Worm (Caenorhabditis elegans) whole organism, early embryonic: Measurements from ENCODE around the gene sec-31.
"Not testable (repeated sequence)": the region's sequence is repeated elsewhere in the genome, so short reads cannot be mapped to it uniquely, and the experiment has no call there.

Source experiments
- B0310.2 ChIP-seq: sonication (generic microtip); optimal IDR thresholded peaks from 2 replicates; lab custom pipeline; 2016; ENCODE audit warnings: mild to moderate bottlenecking, missing genetic modification characterization, missing compliant biosample characterization
- F13C5.2 ChIP-seq: sonication (generic microtip); optimal IDR thresholded peaks from 2 replicates; lab custom pipeline; 2017; ENCODE audit warnings: mild to moderate bottlenecking, missing genetic modification characterization, inconsistent platforms, missing compliant biosample characterization
- aly-1 ChIP-seq: sonication (generic microtip); optimal IDR thresholded peaks from 2 replicates; lab custom pipeline; 2016; ENCODE audit warnings: missing genetic modification characterization, missing compliant biosample characterization
- ama-1 ChIP-seq: fragments of 150-350 bp; optimal IDR thresholded peaks from 2 replicates; lab custom pipeline; 2014
- ceh-13 ChIP-seq: fragments of 200-800 bp; sonication (Bioruptor generic); optimal IDR thresholded peaks from 2 replicates; lab custom pipeline; 2018; ENCODE audit warnings: mild to moderate bottlenecking, missing genetic modification characterization, missing compliant biosample characterization
- ceh-36 ChIP-seq: sonication (generic microtip); optimal IDR thresholded peaks from 2 replicates; lab custom pipeline; 2016; ENCODE audit warnings: missing genetic modification characterization, inconsistent platforms, missing compliant biosample characterization
- ets-7 ChIP-seq: sonication (generic microtip); optimal IDR thresholded peaks from 2 replicates; lab custom pipeline; 2016; ENCODE audit warnings: missing genotype, missing genetic modification characterization, missing compliant biosample characterization
- flt-1 ChIP-seq: fragments of 200-800 bp; sonication (Bioruptor generic); IDR thresholded peaks from 2 replicates; pipeline ENCODE4 v1.3.6; 2022; ENCODE audit warnings: missing genetic modification characterization, missing compliant biosample characterization
- hmbx-1 ChIP-seq: sonication (generic microtip); optimal IDR thresholded peaks from 2 replicates; lab custom pipeline; 2016; ENCODE audit warnings: mild to moderate bottlenecking, missing genetic modification characterization, missing compliant biosample characterization
- hmg-4 ChIP-seq: fragments of 200-800 bp; sonication (Bioruptor generic); optimal IDR thresholded peaks from 2 replicates; lab custom pipeline; 2018; ENCODE audit warnings: mild to moderate bottlenecking, missing genetic modification characterization, missing compliant biosample characterization
- hnd-1 ChIP-seq: sonication (generic microtip); optimal IDR thresholded peaks from 2 replicates; lab custom pipeline; 2016; ENCODE audit warnings: missing genetic modification characterization, missing compliant biosample characterization
- pes-1 ChIP-seq: fragments of 200-800 bp; sonication (Bioruptor generic); IDR thresholded peaks from 2 replicates; pipeline ENCODE4 v1.3.6; 2022; ENCODE audit warnings: missing genetic modification reagents, missing genetic modification characterization, missing compliant biosample characterization
- scrt-1 ChIP-seq: fragments of 200-800 bp; sonication (Bioruptor generic); IDR thresholded peaks from 2 replicates; pipeline ENCODE4 v1.3.6; 2022; ENCODE audit warnings: missing genetic modification characterization, missing compliant biosample characterization
- sea-1 ChIP-seq: fragments of 200-800 bp; sonication (Bioruptor generic); conservative IDR thresholded peaks from 2 replicates; pipeline ENCODE4 v1.3.6; 2022; ENCODE audit warnings: missing genetic modification characterization, missing compliant biosample characterization
- tbx-11 ChIP-seq: fragments of 200-800 bp; sonication (Bioruptor generic); IDR thresholded peaks from 2 replicates; pipeline ENCODE4 v1.3.6; 2022; ENCODE audit warnings: missing genetic modification characterization, missing compliant biosample characterization
- tbx-37 ChIP-seq: fragments of 200-800 bp; sonication (Bioruptor generic); conservative IDR thresholded peaks from 2 replicates; pipeline ENCODE4 v1.3.6; 2022; ENCODE audit warnings: missing genetic modification reagents, missing genetic modification characterization, missing compliant biosample characterization
- tra-4 ChIP-seq: sonication (generic microtip); optimal IDR thresholded peaks from 2 replicates; lab custom pipeline; 2017; ENCODE audit warnings: missing genetic modification characterization, missing compliant biosample characterization

Gene sec-31

DNA sequence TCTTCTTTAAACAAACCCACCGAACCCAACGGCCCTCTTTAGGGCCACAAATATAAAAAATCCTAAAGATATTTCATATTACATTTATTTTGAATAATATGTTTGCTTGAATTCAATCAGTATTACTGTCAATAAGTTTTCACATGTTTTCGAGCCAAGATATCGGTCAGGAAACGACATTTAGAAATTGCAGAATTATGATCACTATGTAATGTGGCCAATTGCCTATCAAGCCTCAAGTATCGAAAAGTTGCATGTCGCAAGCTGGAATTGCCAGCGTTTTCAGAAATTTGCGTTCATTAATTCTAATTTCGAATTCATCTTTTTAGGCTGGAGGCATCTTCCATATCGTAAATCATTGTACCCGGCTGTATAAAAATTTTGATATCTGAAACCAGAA lies 29.9 kb upstream of the sec-31 start:
- TF ChIP-seq pes-1 (GFP tag; lab: Robert Waterston, UW) (no peak), ama-1 (peak; percentile 8)

DNA sequence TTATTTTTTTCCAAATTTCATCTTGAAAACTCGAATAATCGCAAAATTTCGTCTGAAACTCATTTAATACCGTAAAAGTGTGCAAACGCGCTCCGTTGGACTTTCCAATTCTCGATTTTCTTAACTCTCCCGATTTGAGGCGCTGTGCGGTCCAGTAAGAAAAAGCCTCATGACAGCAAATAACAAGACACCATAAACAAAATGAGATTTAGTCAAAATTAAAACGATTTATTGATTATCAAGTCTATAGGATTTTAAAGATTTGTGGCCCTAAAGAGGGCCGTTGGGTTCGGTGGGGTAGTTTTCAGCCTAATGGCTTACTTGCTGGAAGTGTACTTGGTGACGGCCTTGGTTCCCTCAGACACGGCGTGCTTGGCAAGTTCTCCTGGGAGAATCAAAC lies 28.5 kb upstream of the sec-31 start:
- TF ChIP-seq tbx-11 (GFP tag; lab: Robert Waterston, UW) (peak; percentile 39; the same call in 1 of the 2 replicates), pes-1 (GFP tag; lab: Robert Waterston, UW) (0 out of 2 replicates have a peak, but pooled peaks have one; percentile 27)

DNA sequence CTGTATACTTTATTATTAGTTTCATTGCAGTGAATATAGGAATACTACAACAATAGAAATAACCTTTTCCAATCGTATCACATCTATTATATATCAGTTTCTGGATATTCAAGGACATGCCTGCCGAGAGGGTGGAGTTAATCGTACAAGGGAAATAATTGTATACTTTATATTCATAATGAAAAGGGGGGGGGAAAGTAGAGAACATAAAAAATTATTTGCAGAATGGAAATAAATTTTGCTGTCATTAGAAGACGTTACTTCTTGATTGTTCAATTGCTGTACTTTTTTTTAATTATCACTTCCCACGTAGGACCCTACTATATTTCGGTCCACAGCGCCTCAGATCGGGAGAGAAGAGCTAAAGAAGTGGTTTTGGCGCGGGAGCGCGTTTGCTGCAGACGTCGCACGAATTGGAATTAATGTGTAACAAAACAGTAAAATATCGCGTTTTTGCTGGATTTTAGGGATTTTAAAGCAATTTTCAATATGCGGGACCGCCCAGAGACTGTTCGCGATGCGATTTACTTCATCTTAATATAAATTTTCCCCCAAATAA lies 26.8 kb upstream of the sec-31 start, which contains the start of gene dsl-6:
TSS of gene dsl-6 (minus strand) at position 51 of the 559 bp plus-strand sequence.
- TF ChIP-seq ama-1; sea-1 (GFP tag; lab: Robert Waterston, UW); hmbx-1 (tag; lab: Kevin White, UChicago): not testable (repeated sequence)

DNA sequence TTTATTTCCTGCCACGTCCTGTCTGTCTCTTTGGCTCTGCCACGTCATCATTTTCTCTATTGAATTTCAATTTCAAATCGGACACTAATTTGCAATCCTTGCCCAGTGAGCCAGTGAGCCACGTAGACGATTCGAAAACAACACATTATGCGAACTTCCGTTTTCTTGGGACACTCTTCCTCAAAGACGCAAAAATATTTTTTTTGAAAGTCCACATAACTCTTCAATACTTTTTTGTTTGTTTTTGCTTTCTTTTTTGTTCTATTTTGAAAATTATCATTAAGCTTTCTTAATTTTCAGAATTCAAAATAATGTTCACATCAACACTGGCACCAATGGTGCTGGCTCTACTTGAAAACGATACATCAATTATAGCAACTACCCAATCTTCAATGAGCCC lies 22.7 kb upstream of the sec-31 start, which contains the start of gene tag-89:
TSS of gene tag-89 (plus strand) at position 301 of the 400 bp plus-strand sequence.
- TF ChIP-seq scrt-1 (no peak), F13C5.2 (tag; lab: Kevin White, UChicago) (no peak), hmbx-1 (tag; lab: Kevin White, UChicago) (no peak), hmg-4 (GFP tag; lab: Kevin White, UChicago) (no peak), B0310.2 (tag; lab: Kevin White, UChicago) (no peak), ama-1 (no peak), hnd-1 (no peak), pes-1 (GFP tag; lab: Robert Waterston, UW) (no peak)

DNA sequence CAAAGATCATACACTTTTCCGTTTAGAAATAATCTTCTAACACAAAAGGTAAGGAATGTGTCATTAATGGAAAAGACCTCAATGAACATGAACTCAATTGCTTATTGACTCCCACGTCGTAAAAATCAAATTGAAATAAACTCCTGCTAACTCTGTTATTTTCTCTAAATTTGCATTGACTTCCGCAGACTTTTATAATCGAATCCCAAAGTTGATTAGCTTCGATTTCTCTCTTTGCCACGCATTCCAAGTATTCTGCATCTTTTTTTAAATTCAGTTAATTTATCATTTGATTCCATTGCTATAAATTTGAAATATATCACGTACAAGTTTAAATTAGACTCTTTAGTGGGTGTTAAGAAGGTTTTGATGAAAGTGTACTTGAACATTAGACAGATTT lies 17.1 kb upstream of the sec-31 start:
- TF ChIP-seq flt-1 (GFP tag; lab: Robert Waterston, UW) = no peak
- TF ChIP-seq hnd-1 = no peak
- no peak for TF ChIP-seq ama-1
- TF ChIP-seq sea-1 (GFP tag; lab: Robert Waterston, UW) = no peak
- TF ChIP-seq B0310.2 (tag; lab: Kevin White, UChicago) = no peak
- no peak for TF ChIP-seq ceh-36 (tag; lab: Kevin White, UChicago)
- no peak for TF ChIP-seq hmg-4 (GFP tag; lab: Kevin White, UChicago)
- no peak for TF ChIP-seq hmbx-1 (tag; lab: Kevin White, UChicago)
- TF ChIP-seq ceh-13 (GFP tag; lab: Kevin White, UChicago) = no peak
- TF ChIP-seq scrt-1 = no peak
- no peak for TF ChIP-seq F13C5.2 (tag; lab: Kevin White, UChicago)
- TF ChIP-seq ets-7 = no peak
- TF ChIP-seq tbx-11 (GFP tag; lab: Robert Waterston, UW) = no peak
- no peak for TF ChIP-seq pes-1 (GFP tag; lab: Robert Waterston, UW)
- TF ChIP-seq tbx-37 (GFP tag; lab: Robert Waterston, UW) = no peak
- no peak for TF ChIP-seq tra-4 (tag; lab: Kevin White, UChicago)
- TF ChIP-seq aly-1 (tag; lab: Kevin White, UChicago) = no peak

DNA sequence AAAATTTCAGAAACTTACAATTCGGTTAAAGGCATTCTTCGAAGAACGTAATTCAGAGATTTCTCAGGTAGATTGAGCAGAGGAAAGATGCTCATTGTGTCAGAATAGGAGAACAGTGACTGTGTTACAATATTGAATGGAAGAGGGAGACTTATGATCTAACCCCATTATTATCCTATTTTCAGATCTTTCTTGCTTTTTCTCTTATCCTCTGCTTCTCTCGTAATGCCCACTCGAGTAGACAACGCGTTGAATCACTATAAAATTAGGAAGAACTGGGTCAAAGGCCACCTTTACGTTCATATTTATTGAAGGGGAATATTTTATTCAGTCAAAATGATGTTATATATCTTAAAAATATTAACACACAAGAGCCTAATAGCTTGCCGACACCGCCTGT lies 7.7 kb upstream of the sec-31 start, which contains the start of gene fbxb-76:
TSS of gene fbxb-76 (minus strand) at position 101 of the 400 bp plus-strand sequence.
- TF ChIP-seq ceh-36 (tag; lab: Kevin White, UChicago) (no peak), flt-1 (GFP tag; lab: Robert Waterston, UW) (no peak), scrt-1 (no peak), tbx-11 (GFP tag; lab: Robert Waterston, UW) (no peak), aly-1 (tag; lab: Kevin White, UChicago) (no peak)

DNA sequence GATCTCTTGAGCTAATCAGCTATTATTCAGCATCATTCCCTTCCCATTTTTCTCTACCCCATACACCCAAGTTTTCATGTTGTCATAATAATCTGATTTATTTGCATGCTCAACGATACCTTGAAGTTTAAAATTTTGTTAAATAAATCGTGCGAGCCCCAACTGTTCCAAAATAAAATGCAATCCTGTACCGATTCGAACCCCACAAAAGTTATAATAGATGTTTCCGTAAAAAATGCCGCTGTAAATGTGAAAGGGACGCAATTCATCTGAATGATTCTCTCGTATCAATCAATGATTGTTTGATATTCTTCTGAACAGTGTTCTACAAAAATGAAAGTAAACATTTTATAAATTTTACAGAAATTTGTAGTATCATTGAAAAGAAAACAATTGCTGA lies 5.8 kb upstream of the sec-31 start:
- TF ChIP-seq ceh-13 (GFP tag; lab: Kevin White, UChicago) (no peak), hnd-1 (no peak), ama-1 (no peak), sea-1 (GFP tag; lab: Robert Waterston, UW) (no peak), ceh-36 (tag; lab: Kevin White, UChicago) (no peak), scrt-1 (no peak), pes-1 (GFP tag; lab: Robert Waterston, UW) (no peak)

DNA sequence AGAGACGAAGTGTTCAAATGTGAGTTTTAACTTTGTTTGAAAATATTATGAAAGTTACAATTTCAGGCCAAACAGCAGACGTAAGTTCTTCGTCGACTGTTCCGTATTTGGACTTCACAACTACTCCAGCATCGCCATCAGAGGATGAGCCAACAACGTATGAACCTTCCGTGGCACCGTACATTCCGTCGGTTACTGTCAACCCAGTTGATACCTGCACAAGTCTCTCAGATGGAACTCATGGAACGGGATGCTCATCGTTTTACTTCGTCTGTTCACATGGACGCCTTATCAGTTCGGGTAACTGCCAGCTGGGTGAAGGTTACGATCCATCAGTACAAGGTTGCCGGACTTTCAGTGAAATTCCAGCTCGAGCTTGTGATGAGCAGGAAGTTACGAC lies 4.1 kb upstream of the sec-31 start:
- TF ChIP-seq sea-1 (GFP tag; lab: Robert Waterston, UW) = no peak
- no peak for TF ChIP-seq tbx-37 (GFP tag; lab: Robert Waterston, UW)
- no peak for TF ChIP-seq pes-1 (GFP tag; lab: Robert Waterston, UW)
- TF ChIP-seq scrt-1 = no peak
- TF ChIP-seq ceh-36 (tag; lab: Kevin White, UChicago) = no peak
- no peak for TF ChIP-seq hmg-4 (GFP tag; lab: Kevin White, UChicago)
- TF ChIP-seq F13C5.2 (tag; lab: Kevin White, UChicago) = no peak
- TF ChIP-seq ama-1 = no peak
- no peak for TF ChIP-seq B0310.2 (tag; lab: Kevin White, UChicago)
- TF ChIP-seq hmbx-1 (tag; lab: Kevin White, UChicago) = no peak
- TF ChIP-seq tbx-11 (GFP tag; lab: Robert Waterston, UW) = no peak
- TF ChIP-seq ceh-13 (GFP tag; lab: Kevin White, UChicago) = no peak
- no peak for TF ChIP-seq flt-1 (GFP tag; lab: Robert Waterston, UW)
- no peak for TF ChIP-seq tra-4 (tag; lab: Kevin White, UChicago)
- TF ChIP-seq aly-1 (tag; lab: Kevin White, UChicago) = no peak
- no peak for TF ChIP-seq hnd-1
- TF ChIP-seq ets-7 = no peak
